Fruit fly (Drosophila melanogaster): Measurements from ENCODE around the gene CG42300.
A peak's percentile ranks its signal among the peaks of the same experiment; 100 is the strongest.

The CG42300 gene

DNA sequence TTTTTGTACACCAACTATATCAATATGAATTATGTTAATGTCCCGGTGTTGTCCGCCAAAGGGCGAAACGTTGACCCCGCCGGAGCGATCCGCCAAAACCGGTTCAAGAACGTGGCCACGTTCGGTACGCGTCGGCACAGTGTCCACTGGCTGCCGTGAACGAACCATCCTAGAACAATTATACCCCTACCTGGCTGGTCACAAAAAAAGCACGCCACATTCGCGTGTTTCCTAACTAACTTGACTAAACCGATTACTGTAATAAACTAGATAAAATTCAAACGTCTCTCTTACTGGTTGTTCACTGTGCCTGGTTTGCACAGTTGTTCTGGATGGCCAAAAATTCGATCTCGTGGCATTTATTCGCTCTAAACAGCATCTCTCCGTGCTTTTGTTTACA is 23.7 kb upstream of the CG42300 start (continued):
- TF ChIP-seq odd (GFP tag; optimal IDR thresholded peaks at IDR 0.05): peak; percentile 88
- TF ChIP-seq CG18619 (GFP tag; optimal IDR thresholded peaks at IDR 0.05): peak; percentile 89
- peak; percentile 96 for TF ChIP-seq Antp (GFP tag; optimal IDR thresholded peaks at IDR 0.05)
- TF ChIP-seq CG17612 (GFP tag; IDR thresholded peaks at IDR 0.05): peak; percentile 69
- TF ChIP-seq CG6175 (GFP tag; IDR thresholded peaks at IDR 0.05): peak; percentile 91
- peak; percentile 92 for TF ChIP-seq az2 (GFP tag; optimal IDR thresholded peaks at IDR 0.05)
- TF ChIP-seq kni (GFP tag; optimal IDR thresholded peaks at IDR 0.05): peak; percentile 60
- TF ChIP-seq NC2β (GFP tag; optimal IDR thresholded peaks at IDR 0.05): peak; percentile 86
- peak; percentile 91 for TF ChIP-seq nom (GFP tag; optimal IDR thresholded peaks at IDR 0.05)
- TF ChIP-seq dysf (GFP tag; IDR thresholded peaks at IDR 0.05): peak; percentile 96
- TF ChIP-seq CG3726 (GFP tag; IDR thresholded peaks at IDR 0.05): peak; percentile 68; the same call in 1 of the 3 replicates
- peak; percentile 84 for TF ChIP-seq CG3065 (GFP tag; optimal IDR thresholded peaks at IDR 0.05)
- peak; percentile 78 for TF ChIP-seq Adf1 (GFP tag; IDR thresholded peaks at IDR 0.05)
- no peak for TF ChIP-seq Opbp (GFP tag; IDR thresholded peaks at IDR 0.05; ENCODE audit: partially characterized antibody)
- TF ChIP-seq Med (GFP tag): peak; percentile 99
- TF ChIP-seq chinmo (GFP tag; IDR thresholded peaks at IDR 0.05; ENCODE audit: partially characterized antibody): no peak
- peak; percentile 89 for TF ChIP-seq CG15696 (tag; optimal IDR thresholded peaks at IDR 0.05)
- TF ChIP-seq gro (GFP tag; optimal IDR thresholded peaks at IDR 0.05): peak; percentile 95
- peak; percentile 89 for TF ChIP-seq CG8765 (GFP tag; IDR thresholded peaks at IDR 0.05)
- TF ChIP-seq CTCF (GFP tag; optimal IDR thresholded peaks at IDR 0.05): peak; percentile 28
- TF ChIP-seq CG17359 (tag; optimal IDR thresholded peaks at IDR 0.05): peak; percentile 87
- TF ChIP-seq CG16779 (GFP tag; IDR thresholded peaks at IDR 0.05): peak; percentile 95
- peak; percentile 91 for TF ChIP-seq bcd (GFP tag; optimal IDR thresholded peaks at IDR 0.05)
- peak; percentile 86 for TF ChIP-seq CG8089 (GFP tag; optimal IDR thresholded peaks at IDR 0.05)
- TF ChIP-seq CG7271 (tag; optimal IDR thresholded peaks at IDR 0.05): peak; percentile 47
- peak; percentile 62 for TF ChIP-seq crol (GFP tag; IDR thresholded peaks at IDR 0.05)
- TF ChIP-seq CG11398 (GFP tag; optimal IDR thresholded peaks at IDR 0.05): peak; percentile 86
- peak; percentile 84 for TF ChIP-seq NC2α (GFP tag; optimal IDR thresholded peaks at IDR 0.05)
- TF ChIP-seq CG13894 (tag; optimal IDR thresholded peaks at IDR 0.05): peak; percentile 87
- peak; percentile 83 for TF ChIP-seq Ssrp (tag; optimal IDR thresholded peaks at IDR 0.05)
- peak; percentile 84 for TF ChIP-seq eyg (GFP tag; optimal IDR thresholded peaks at IDR 0.05)
- TF ChIP-seq ranshi (GFP tag; IDR thresholded peaks at IDR 0.05): peak; percentile 93
- TF ChIP-seq Sox100B (GFP tag; optimal IDR thresholded peaks at IDR 0.05): no peak
- TF ChIP-seq CG10321 (GFP tag; IDR thresholded peaks at IDR 0.05): peak; percentile 71
- TF ChIP-seq Hey (tag; optimal IDR thresholded peaks at IDR 0.05): no peak
- peak; percentile 49 for TF ChIP-seq CG2116 (GFP tag; optimal IDR thresholded peaks at IDR 0.05)
- TF ChIP-seq lola (GFP tag; optimal IDR thresholded peaks at IDR 0.05): peak in 1 of 3 experiments; percentile 82
- TF ChIP-seq Elba2 (GFP tag; optimal IDR thresholded peaks at IDR 0.05): peak; percentile 59
- no peak for TF ChIP-seq eve (GFP tag; optimal IDR thresholded peaks at IDR 0.05)
- peak; percentile 93 for TF ChIP-seq Meics (GFP tag; optimal IDR thresholded peaks at IDR 0.05)
- peak; percentile 91 for TF ChIP-seq CG12659 (GFP tag; optimal IDR thresholded peaks at IDR 0.05)
- TF ChIP-seq rib (GFP tag; IDR thresholded peaks at IDR 0.05): peak; percentile 95
- peak; percentile 84 for TF ChIP-seq CG5953 (GFP tag; IDR thresholded peaks at IDR 0.05)
- peak; percentile 82 for TF ChIP-seq tap (tag; optimal IDR thresholded peaks at IDR 0.05)
- TF ChIP-seq CG2875 (GFP tag; optimal IDR thresholded peaks at IDR 0.05): peak; percentile 73
- TF ChIP-seq psq (GFP tag; optimal IDR thresholded peaks at IDR 0.05): peak; percentile 28
- TF ChIP-seq CG1529 (GFP tag; optimal IDR thresholded peaks at IDR 0.05): peak; percentile 82
- TF ChIP-seq org-1 (GFP tag; optimal IDR thresholded peaks at IDR 0.05): peak; percentile 83
- peak; percentile 87 for TF ChIP-seq gce (GFP tag; IDR thresholded peaks at IDR 0.05)
- TF ChIP-seq shn (GFP tag; optimal IDR thresholded peaks at IDR 0.05): peak; percentile 84
- peak; percentile 97 for TF ChIP-seq CG32532 (GFP tag; IDR thresholded peaks at IDR 0.05)
- peak; percentile 92 for TF ChIP-seq ara (GFP tag; IDR thresholded peaks at IDR 0.05)

Data from whole organism, embryonic.